Worm (Caenorhabditis elegans) whole organism, L3 larva: ENCODE data around the gene znf-598.

Experiments
- R02D3.7 ChIP-seq: fragments of 150-350 bp; optimal IDR thresholded peaks from 2 replicates; lab custom pipeline; 2014; ENCODE audit warnings: missing biosample characterization, missing genetic modification characterization
- ZK546.5 ChIP-seq: sonication (generic microtip); optimal IDR thresholded peaks from 2 replicates; lab custom pipeline; 2017; ENCODE audit warnings: missing biosample characterization, missing genetic modification characterization
- aly-2 ChIP-seq: fragments of 150-350 bp; optimal IDR thresholded peaks from 2 replicates; lab custom pipeline; 2014; ENCODE audit warnings: missing biosample characterization, missing genetic modification characterization
- ceh-16 ChIP-seq: sonication (generic microtip); optimal IDR thresholded peaks from 2 replicates; lab custom pipeline; 2017; ENCODE audit warnings: missing biosample characterization, missing genetic modification characterization
- ceh-28 ChIP-seq: fragments of 150-350 bp; optimal IDR thresholded peaks from 2 replicates; lab custom pipeline; 2014; ENCODE audit warnings: missing biosample characterization, missing genetic modification reagents, missing genetic modification characterization
- ceh-9 ChIP-seq: sonication (generic microtip); optimal IDR thresholded peaks from 2 replicates; lab custom pipeline; 2018; ENCODE audit warnings: missing biosample characterization, missing genetic modification characterization
- daf-12 ChIP-seq: fragments of 150-350 bp; optimal IDR thresholded peaks from 2 replicates; lab custom pipeline; 2014; ENCODE audit warnings: missing biosample characterization, missing genetic modification reagents, missing genetic modification characterization
- egl-5 ChIP-seq: fragments of 150-350 bp; optimal IDR thresholded peaks from 2 replicates; lab custom pipeline; 2017; ENCODE audit warnings: missing biosample characterization, missing genetic modification reagents, missing genetic modification characterization, inconsistent platforms
- elt-1 ChIP-seq: fragments of 150-350 bp; optimal IDR thresholded peaks from 2 replicates; lab custom pipeline; 2014; ENCODE audit warnings: missing biosample characterization, missing genetic modification characterization
- elt-2 ChIP-seq: sonication (generic microtip); optimal IDR thresholded peaks from 2 replicates; lab custom pipeline; 2016; ENCODE audit warnings: missing genetic modification reagents, mild to moderate bottlenecking, missing genetic modification characterization, missing compliant biosample characterization
- eor-1 ChIP-seq, 2 experiments: fragments of 150-350 bp; optimal IDR thresholded peaks; 2 replicates each; lab custom pipeline; 2014 to 2018; ENCODE audit warnings: missing biosample characterization in 2 of 2, missing genetic modification characterization in 2 of 2
- fkh-10 ChIP-seq: sonication (generic microtip); optimal IDR thresholded peaks from 2 replicates; lab custom pipeline; 2017; ENCODE audit warnings: missing biosample characterization, missing genetic modification reagents, missing genetic modification characterization
- hmg-11 ChIP-seq: sonication (generic microtip); optimal IDR thresholded peaks from 2 replicates; lab custom pipeline; 2016; ENCODE audit warnings: missing genetic modification characterization, missing compliant biosample characterization
- jun-1 ChIP-seq: fragments of 150-350 bp; optimal IDR thresholded peaks from 2 replicates; lab custom pipeline; 2014; ENCODE audit warnings: missing biosample characterization, missing genetic modification reagents, missing genetic modification characterization
- lin-15B ChIP-seq: fragments of 150-350 bp; optimal IDR thresholded peaks from 2 replicates; lab custom pipeline; 2014; ENCODE audit warnings: missing biosample characterization, missing genetic modification characterization
- lin-39 ChIP-seq: fragments of 150-350 bp; optimal IDR thresholded peaks from 2 replicates; lab custom pipeline; 2018; ENCODE audit warnings: missing biosample characterization, missing genetic modification reagents, missing genetic modification characterization
- lsy-12 ChIP-seq: sonication (generic microtip); optimal IDR thresholded peaks from 2 replicates; lab custom pipeline; 2016; ENCODE audit warnings: mild to moderate bottlenecking, missing genetic modification characterization, missing compliant biosample characterization
- mdl-1 ChIP-seq: fragments of 150-350 bp; optimal IDR thresholded peaks from 2 replicates; lab custom pipeline; 2014; ENCODE audit warnings: missing biosample characterization, missing genetic modification characterization
- nfya-1 ChIP-seq: sonication (generic microtip); optimal IDR thresholded peaks from 2 replicates; lab custom pipeline; 2017; ENCODE audit warnings: missing genetic modification characterization, mild to moderate bottlenecking, missing compliant biosample characterization, antibody characterized with exemption, moderate library complexity; ENCODE audit not compliant: insufficient read depth
- nhr-23 ChIP-seq: fragments of 150-350 bp; optimal IDR thresholded peaks from 2 replicates; lab custom pipeline; 2014; ENCODE audit warnings: missing biosample characterization, missing genetic modification reagents, missing genetic modification characterization
- nhr-25 ChIP-seq: sonication (generic microtip); optimal IDR thresholded peaks from 2 replicates; lab custom pipeline; 2017; ENCODE audit warnings: missing biosample characterization, missing genetic modification characterization
- nhr-28 ChIP-seq: fragments of 150-350 bp; optimal IDR thresholded peaks from 2 replicates; lab custom pipeline; 2014; ENCODE audit warnings: missing biosample characterization, missing genetic modification characterization
- nhr-43 ChIP-seq: sonication (generic microtip); optimal IDR thresholded peaks from 2 replicates; lab custom pipeline; 2016; ENCODE audit warnings: mild to moderate bottlenecking, missing genetic modification characterization, missing compliant biosample characterization; ENCODE audit not compliant: poor library complexity, severe bottlenecking
- nhr-67 ChIP-seq: fragments of 150-350 bp; optimal IDR thresholded peaks from 2 replicates; lab custom pipeline; 2014; ENCODE audit warnings: missing biosample characterization, missing genetic modification characterization
- nhr-76 ChIP-seq: fragments of 150-350 bp; sonication (generic microtip); optimal IDR thresholded peaks from 5 replicates; lab custom pipeline; 2014; ENCODE audit warnings: missing biosample characterization, missing genetic modification characterization
- pha-4 ChIP-seq: fragments of 150-350 bp; optimal IDR thresholded peaks from 2 replicates; lab custom pipeline; 2014; ENCODE audit warnings: missing biosample characterization, missing genetic modification reagents, missing genetic modification characterization
- pqm-1 ChIP-seq: fragments of 150-350 bp; optimal IDR thresholded peaks from 2 replicates; lab custom pipeline; 2017; ENCODE audit warnings: missing biosample characterization, missing genetic modification characterization, inconsistent platforms
- skn-1 ChIP-seq: fragments of 150-350 bp; optimal IDR thresholded peaks from 2 replicates; lab custom pipeline; 2014; ENCODE audit warnings: missing biosample characterization, missing genetic modification characterization
- snpc-4 ChIP-seq: fragments of 150-350 bp; optimal IDR thresholded peaks from 2 replicates; lab custom pipeline; 2014; ENCODE audit warnings: missing biosample characterization, missing genetic modification characterization
- unc-39 ChIP-seq: sonication (generic microtip); optimal IDR thresholded peaks from 4 replicates; lab custom pipeline; 2017; ENCODE audit warnings: missing biosample characterization, missing genetic modification characterization
- unc-62 ChIP-seq: fragments of 150-350 bp; sonication (generic microtip); optimal IDR thresholded peaks from 4 replicates; lab custom pipeline; 2014; ENCODE audit warnings: missing biosample characterization, missing genetic modification reagents, missing genetic modification characterization
- zag-1 ChIP-seq: fragments of 150-350 bp; optimal IDR thresholded peaks from 2 replicates; lab custom pipeline; 2014; ENCODE audit warnings: missing biosample characterization, missing genetic modification characterization
- ztf-4 ChIP-seq: fragments of 150-350 bp; optimal IDR thresholded peaks from 2 replicates; lab custom pipeline; 2014; ENCODE audit warnings: missing biosample characterization, missing genetic modification characterization

The znf-598 gene

ce11 chrII:7012592-7012991 is 13.0 kb upstream of the znf-598 start, which contains the start of gene sqv-7:
Gene sqv-7, minus strand, starts transcription at chrII:7012692.
- TF ChIP-seq snpc-4 (tag; lab: Kevin White, UChicago): no peak
- no peak for TF ChIP-seq R02D3.7 (tag; lab: Kevin White, UChicago)
- TF ChIP-seq skn-1: no peak
- TF ChIP-seq nfya-1 (tag; lab: Kevin White, UChicago): no peak
- no peak for TF ChIP-seq nhr-43 (tag; lab: Kevin White, UChicago)
- TF ChIP-seq nhr-67: no peak
- no peak for TF ChIP-seq lin-15B (tag; lab: Kevin White, UChicago)
- no peak for TF ChIP-seq daf-12 (tag; lab: Kevin White, UChicago)
- TF ChIP-seq nhr-23: no peak
- TF ChIP-seq ceh-9: no peak
- no peak for TF ChIP-seq ceh-16
- TF ChIP-seq pha-4: no peak
- TF ChIP-seq fkh-10 (GFP tag; lab: Kevin White, UChicago): no peak
- no peak for TF ChIP-seq jun-1 (tag; lab: Kevin White, UChicago)
- TF ChIP-seq aly-2: no peak
- TF ChIP-seq pqm-1 (tag; lab: Kevin White, UChicago): no peak
- TF ChIP-seq, all 47 proteins: peak for 0

ce11 chrII:7022370-7023001 is 3.1 kb upstream of the znf-598 start, which contains the start of the genes lst-6 and lst-5:
Gene lst-6, minus strand, starts transcription at chrII:7022509.
Gene lst-5, plus strand, starts transcription at chrII:7022913.
- no peak for TF ChIP-seq egl-5 (tag; lab: Kevin White, UChicago)
- TF ChIP-seq lin-15B (tag; lab: Kevin White, UChicago): peak; percentile 72
- TF ChIP-seq lsy-12: no peak
- TF ChIP-seq ztf-4: no peak
- peak; percentile 27 for TF ChIP-seq snpc-4 (tag; lab: Kevin White, UChicago)
- no peak for TF ChIP-seq lin-39 (tag; lab: Kevin White, UChicago)
- TF ChIP-seq fkh-10 (GFP tag; lab: Kevin White, UChicago): peak; percentile 57
- TF ChIP-seq zag-1 (tag; lab: Kevin White, UChicago): no peak
- no peak for TF ChIP-seq unc-39
- TF ChIP-seq pha-4: peak; percentile 76
- no peak for TF ChIP-seq eor-1 (tag; optimal IDR thresholded peaks at IDR 0.05; lab: Kevin White, UChicago)
- TF ChIP-seq nhr-76: no peak
- peak; percentile 67 for TF ChIP-seq nfya-1 (tag; lab: Kevin White, UChicago)
- no peak for TF ChIP-seq daf-12 (tag; lab: Kevin White, UChicago)
- peak; percentile 34 for TF ChIP-seq ceh-28 (tag; lab: Kevin White, UChicago)
- TF ChIP-seq elt-2 (tag; lab: Kevin White, UChicago): peak; percentile 94
- TF ChIP-seq pqm-1 (tag; lab: Kevin White, UChicago): peak; percentile 30
- TF ChIP-seq hmg-11 (tag; lab: Kevin White, UChicago): peak; percentile 79
- peak; percentile 47 for TF ChIP-seq jun-1 (tag; lab: Kevin White, UChicago)
- no peak for TF ChIP-seq nhr-28 (tag; lab: Kevin White, UChicago)
- TF ChIP-seq mdl-1: no peak
- no peak for TF ChIP-seq nhr-23

ce11 chrII:7029524-7029923 is 3.9 kb downstream of the znf-598 start:
- peak; percentile 68 for TF ChIP-seq pha-4
- no peak for TF ChIP-seq pqm-1 (tag; lab: Kevin White, UChicago)
- TF ChIP-seq hmg-11 (tag; lab: Kevin White, UChicago): no peak

- TF ChIP-seq pha-4 (peak; percentile 47), elt-2 (tag; lab: Kevin White, UChicago) (peak; percentile 78), pqm-1 (tag; lab: Kevin White, UChicago) (peak; percentile 63), elt-1 (tag; lab: Kevin White, UChicago) (no peak), nfya-1 (tag; lab: Kevin White, UChicago) (no peak)
Measured at ce11 chrII:7031137-7031697, 5.6 kb downstream of the znf-598 start.

- TF ChIP-seq ceh-16 (no peak), unc-62 (GFP tag; lab: Kevin White, UChicago) (no peak), ceh-28 (tag; lab: Kevin White, UChicago) (no peak), ZK546.5 (no peak), daf-12 (tag; lab: Kevin White, UChicago) (no peak), eor-1 (tag; optimal IDR thresholded peaks at IDR 0.05; lab: Kevin White, UChicago) (no peak), nhr-67 (no peak), lin-39 (tag; lab: Kevin White, UChicago) (no peak), nhr-25 (tag; lab: Kevin White, UChicago) (no peak)
Measured at ce11 chrII:7037659-7038342, 12.2 kb downstream of the znf-598 start, which contains the start of gene cin-4. Gene cin-4, plus strand, starts transcription at chrII:7038292.
